Fruit fly (Drosophila melanogaster): ENCODE measurements around the gene CG17110.

Gene CG17110

dm6 chr3R:23048690-23049118 is 42.8 kb upstream of the CG17110 start (continued):
- TF ChIP-seq Eip74EF (GFP tag; optimal IDR thresholded peaks at IDR 0.05) (peak in 1 of 2 experiments; percentile 83), H15 (GFP tag; IDR thresholded peaks at IDR 0.05) (peak; percentile 51; the same call in 1 of the 3 replicates), exex (tag; optimal IDR thresholded peaks at IDR 0.05) (peak; percentile 7), zen2 (GFP tag; IDR thresholded peaks at IDR 0.05; ENCODE audit: partially characterized antibody) (no peak), grau (tag; optimal IDR thresholded peaks at IDR 0.05) (peak; percentile 83), wek (GFP tag; optimal IDR thresholded peaks at IDR 0.05) (no peak), CG33557 (GFP tag; optimal IDR thresholded peaks at IDR 0.05) (no peak), CG17328 (GFP tag; IDR thresholded peaks at IDR 0.05) (peak; percentile 50; the same call in 1 of the 2 replicates), sug (tag; optimal IDR thresholded peaks at IDR 0.05) (peak; percentile 71), CG12942 (GFP tag; optimal IDR thresholded peaks at IDR 0.05) (peak; percentile 56), Deaf1 (tag; optimal IDR thresholded peaks at IDR 0.05) (peak; percentile 57), Jarid2 (GFP tag; optimal IDR thresholded peaks at IDR 0.05) (peak; percentile 3), CG6765 (GFP tag; optimal IDR thresholded peaks at IDR 0.05) (no peak), CG10462 (GFP tag; optimal IDR thresholded peaks at IDR 0.05) (peak; percentile 44), CG7928 (GFP tag; optimal IDR thresholded peaks at IDR 0.05) (no peak), mld (GFP tag; IDR thresholded peaks at IDR 0.05; ENCODE audit: partially characterized antibody) (no peak), scrt (GFP tag; optimal IDR thresholded peaks at IDR 0.05) (peak; percentile 55), CG17912 (GFP tag; optimal IDR thresholded peaks at IDR 0.05) (no peak), Hr51 (GFP tag; optimal IDR thresholded peaks at IDR 0.05) (peak; percentile 25 to 87), chinmo (GFP tag; IDR thresholded peaks at IDR 0.05; ENCODE audit: partially characterized antibody) (no peak), CG4424 (GFP tag; optimal IDR thresholded peaks at IDR 0.05) (peak; percentile 73), CG12236 (GFP tag; optimal IDR thresholded peaks at IDR 0.05) (no peak), CG9727 (GFP tag; optimal IDR thresholded peaks at IDR 0.05) (peak; percentile 67), z (GFP tag; IDR thresholded peaks at IDR 0.05) (peak; percentile 90), CG12769 (tag; optimal IDR thresholded peaks at IDR 0.05) (no peak), MBD-R2 (GFP tag; IDR thresholded peaks at IDR 0.05) (no peak), CG31441 (GFP tag; IDR thresholded peaks at IDR 0.05) (peak; percentile 91), kni (GFP tag; optimal IDR thresholded peaks at IDR 0.05) (peak; percentile 46), D (optimal IDR thresholded peaks at IDR 0.05) (no peak), D (GFP tag; optimal IDR thresholded peaks at IDR 0.05) (peak; percentile 74), CG11247 (GFP tag; IDR thresholded peaks at IDR 0.05) (0 out of 2 replicates have a peak, but pooled peaks have one; percentile 12), ash1 (GFP tag; optimal IDR thresholded peaks at IDR 0.05) (no peak), pfk (GFP tag; optimal IDR thresholded peaks at IDR 0.05) (no peak), CG2116 (GFP tag; optimal IDR thresholded peaks at IDR 0.05) (peak; percentile 24), sim (GFP tag; IDR thresholded peaks at IDR 0.05) (no peak), Fer2 (tag; optimal IDR thresholded peaks at IDR 0.05) (peak; percentile 36), Chrac-16 (GFP tag; optimal IDR thresholded peaks at IDR 0.05) (peak; percentile 49), CG32772 (GFP tag; IDR thresholded peaks at IDR 0.05) (peak; percentile 58), HLHmδ (GFP tag; optimal IDR thresholded peaks at IDR 0.05) (no peak), ara (GFP tag; IDR thresholded peaks at IDR 0.05) (peak; percentile 60; the same call in 1 of the 2 replicates), CG13424 (tag; optimal IDR thresholded peaks at IDR 0.05) (peak; percentile 88), CG6683 (GFP tag; optimal IDR thresholded peaks at IDR 0.05) (peak; percentile 43), CG18764 (GFP tag; optimal IDR thresholded peaks at IDR 0.05) (no peak), so (GFP tag; IDR thresholded peaks at IDR 0.05) (peak; percentile 57; the same call in 1 of the 3 replicates), CG34422 (GFP tag; IDR thresholded peaks at IDR 0.05) (peak; percentile 58; the same call in 2 of the 3 replicates), CG2129 (GFP tag; IDR thresholded peaks at IDR 0.05; ENCODE audit: partially characterized antibody) (no peak), HLH54F (GFP tag; optimal IDR thresholded peaks at IDR 0.05) (peak; percentile 17), dan (GFP tag; IDR thresholded peaks at IDR 0.05) (no peak), corto (GFP tag; optimal IDR thresholded peaks at IDR 0.05) (no peak), CG11085 (GFP tag; IDR thresholded peaks at IDR 0.05) (no peak)

Data from whole organism, embryonic.